Worm (Caenorhabditis elegans) whole organism, late embryonic: Measurements from ENCODE around the gene ugt-42.

Experiments
- C08G9.2 ChIP-seq: sonication (generic microtip); optimal IDR thresholded peaks from 2 replicates; lab custom pipeline; 2016; ENCODE audit warnings: mild to moderate bottlenecking, missing genetic modification characterization, moderate library complexity, missing compliant biosample characterization
- F13H6.1 ChIP-seq: sonication (generic microtip); optimal IDR thresholded peaks from 2 replicates; lab custom pipeline; 2016; ENCODE audit warnings: missing genetic modification characterization, missing compliant biosample characterization
- K09A11.1 ChIP-seq: sonication (generic microtip); optimal IDR thresholded peaks from 2 replicates; lab custom pipeline; 2017; ENCODE audit warnings: antibody characterized with exemption, mild to moderate bottlenecking, missing genetic modification characterization, missing compliant biosample characterization; ENCODE audit not compliant: insufficient read depth
- T23F11.4 ChIP-seq: fragments of 200-800 bp; sonication (Bioruptor generic); optimal IDR thresholded peaks from 2 replicates; lab custom pipeline; 2018; ENCODE audit warnings: mild to moderate bottlenecking, missing genetic modification characterization, missing compliant biosample characterization
- ama-1 ChIP-seq: fragments of 150-350 bp; optimal IDR thresholded peaks from 2 replicates; lab custom pipeline; 2014
- ceh-2 ChIP-seq: sonication (generic microtip); optimal IDR thresholded peaks from 2 replicates; lab custom pipeline; 2016; ENCODE audit warnings: missing genotype, missing genetic modification characterization, missing compliant biosample characterization
- ceh-24 ChIP-seq: sonication (generic microtip); optimal IDR thresholded peaks from 2 replicates; lab custom pipeline; 2016; ENCODE audit warnings: mild to moderate bottlenecking, missing genetic modification characterization, missing compliant biosample characterization
- ceh-30 ChIP-seq: fragments of 150-350 bp; optimal IDR thresholded peaks from 2 replicates; lab custom pipeline; 2014; ENCODE audit warnings: missing biosample characterization, missing genetic modification characterization
- ceh-31 ChIP-seq: sonication (generic microtip); optimal IDR thresholded peaks from 2 replicates; lab custom pipeline; 2016; ENCODE audit warnings: missing genetic modification characterization, missing compliant biosample characterization
- ceh-45 ChIP-seq: fragments of 200-800 bp; sonication (Bioruptor generic); IDR thresholded peaks from 2 replicates; pipeline ENCODE4 v1.3.6; 2022; ENCODE audit warnings: missing genetic modification reagents, missing genetic modification characterization, missing compliant biosample characterization
- ceh-48 ChIP-seq: sonication (generic microtip); optimal IDR thresholded peaks from 2 replicates; lab custom pipeline; 2016; ENCODE audit warnings: missing genetic modification characterization, inconsistent platforms, missing compliant biosample characterization
- ceh-6 ChIP-seq: fragments of 200-800 bp; sonication (Bioruptor generic); optimal IDR thresholded peaks from 2 replicates; lab custom pipeline; 2018; ENCODE audit warnings: mild to moderate bottlenecking, missing genetic modification characterization, missing compliant biosample characterization
- ceh-9 ChIP-seq: sonication (generic microtip); optimal IDR thresholded peaks from 2 replicates; lab custom pipeline; 2016; ENCODE audit warnings: mild to moderate bottlenecking, missing genetic modification characterization, inconsistent platforms, missing compliant biosample characterization
- che-1 ChIP-seq: sonication (generic microtip); optimal IDR thresholded peaks from 2 replicates; lab custom pipeline; 2016; ENCODE audit warnings: mild to moderate bottlenecking, missing genetic modification characterization, missing compliant biosample characterization
- dmd-4 ChIP-seq: sonication (generic microtip); optimal IDR thresholded peaks from 2 replicates; lab custom pipeline; 2016; ENCODE audit warnings: borderline replicate concordance, missing genetic modification characterization, missing compliant biosample characterization
- dve-1 ChIP-seq: sonication (generic microtip); optimal IDR thresholded peaks from 2 replicates; lab custom pipeline; 2017; ENCODE audit warnings: antibody characterized with exemption, mild to moderate bottlenecking, missing genetic modification characterization, missing compliant biosample characterization
- elt-2 ChIP-seq: sonication (generic microtip); optimal IDR thresholded peaks from 2 replicates; lab custom pipeline; 2016; ENCODE audit warnings: missing genetic modification reagents, missing genetic modification characterization, missing compliant biosample characterization
- elt-4 ChIP-seq: sonication (generic microtip); optimal IDR thresholded peaks from 2 replicates; lab custom pipeline; 2016; ENCODE audit warnings: missing genetic modification characterization, missing compliant biosample characterization
- ets-4 ChIP-seq: sonication (generic microtip); optimal IDR thresholded peaks from 2 replicates; lab custom pipeline; 2016; ENCODE audit warnings: missing genetic modification characterization, missing compliant biosample characterization
- eyg-1 ChIP-seq: sonication (generic microtip); optimal IDR thresholded peaks from 2 replicates; lab custom pipeline; 2016; ENCODE audit warnings: missing genotype, missing genetic modification characterization, missing compliant biosample characterization
- fkh-6 ChIP-seq: sonication (generic microtip); optimal IDR thresholded peaks from 2 replicates; lab custom pipeline; 2016; ENCODE audit warnings: missing genetic modification characterization, missing compliant biosample characterization
- hlh-30 ChIP-seq: sonication (generic microtip); optimal IDR thresholded peaks from 2 replicates; lab custom pipeline; 2017; ENCODE audit warnings: antibody characterized with exemption, missing genetic modification characterization, missing compliant biosample characterization; ENCODE audit not compliant: insufficient read depth
- hlh-6 ChIP-seq: sonication (generic microtip); optimal IDR thresholded peaks from 2 replicates; lab custom pipeline; 2016; ENCODE audit warnings: missing genotype, missing genetic modification characterization, missing compliant biosample characterization
- hlh-8 ChIP-seq: sonication (generic microtip); optimal IDR thresholded peaks from 2 replicates; lab custom pipeline; 2016; ENCODE audit warnings: missing genotype, missing genetic modification characterization, missing compliant biosample characterization
- lin-11 ChIP-seq: fragments of 200-800 bp; sonication (Bioruptor generic); optimal IDR thresholded peaks from 2 replicates; lab custom pipeline; 2018; ENCODE audit warnings: mild to moderate bottlenecking, missing genetic modification characterization, missing compliant biosample characterization
- madf-2 ChIP-seq: sonication (generic microtip); optimal IDR thresholded peaks from 2 replicates; lab custom pipeline; 2017; ENCODE audit warnings: missing genetic modification characterization, missing compliant biosample characterization
- nhr-11 ChIP-seq: fragments of 150-350 bp; optimal IDR thresholded peaks from 2 replicates; lab custom pipeline; 2014; ENCODE audit warnings: missing biosample characterization, missing genetic modification characterization
- nhr-232 ChIP-seq: sonication (generic microtip); optimal IDR thresholded peaks from 2 replicates; lab custom pipeline; 2016; ENCODE audit warnings: missing genetic modification characterization, missing compliant biosample characterization
- npax-4 ChIP-seq: sonication (generic microtip); optimal IDR thresholded peaks from 2 replicates; lab custom pipeline; 2016; ENCODE audit warnings: missing genetic modification characterization, missing compliant biosample characterization
- odd-2 ChIP-seq: sonication (generic microtip); optimal IDR thresholded peaks from 2 replicates; lab custom pipeline; 2017; ENCODE audit warnings: antibody characterized with exemption, mild to moderate bottlenecking, missing genetic modification characterization, missing compliant biosample characterization
- pat-9 ChIP-seq: fragments of 200-800 bp; sonication (Bioruptor generic); optimal IDR thresholded peaks from 2 replicates; lab custom pipeline; 2018; ENCODE audit warnings: mild to moderate bottlenecking, missing genetic modification characterization, moderate library complexity, missing compliant biosample characterization
- pha-2 ChIP-seq: sonication (generic microtip); optimal IDR thresholded peaks from 2 replicates; lab custom pipeline; 2017; ENCODE audit warnings: mild to moderate bottlenecking, missing genetic modification characterization, missing compliant biosample characterization
- pqm-1 ChIP-seq: sonication (generic microtip); optimal IDR thresholded peaks from 2 replicates; lab custom pipeline; 2016; ENCODE audit warnings: missing genetic modification characterization, missing compliant biosample characterization
- pros-1 ChIP-seq: fragments of 150-350 bp; optimal IDR thresholded peaks from 2 replicates; lab custom pipeline; 2014; ENCODE audit warnings: missing biosample characterization, missing genetic modification reagents, missing genetic modification characterization
- rnt-1 ChIP-seq: sonication (generic microtip); optimal IDR thresholded peaks from 2 replicates; lab custom pipeline; 2016; ENCODE audit warnings: missing genetic modification characterization, missing compliant biosample characterization
- sdc-2 ChIP-seq: sonication (generic microtip); optimal IDR thresholded peaks from 2 replicates; lab custom pipeline; 2016; ENCODE audit warnings: missing genotype, missing genetic modification characterization, missing compliant biosample characterization
- sox-2 ChIP-seq: fragments of 200-800 bp; sonication (Bioruptor generic); IDR thresholded peaks from 2 replicates; pipeline ENCODE4 v1.3.6; 2022; ENCODE audit warnings: missing genetic modification reagents, missing genetic modification characterization, missing compliant biosample characterization
- syd-9 ChIP-seq: sonication (generic microtip); optimal IDR thresholded peaks from 2 replicates; lab custom pipeline; 2016; ENCODE audit warnings: mild to moderate bottlenecking, missing genetic modification characterization, moderate library complexity, missing compliant biosample characterization
- tbx-2 ChIP-seq: sonication (generic microtip); optimal IDR thresholded peaks from 2 replicates; lab custom pipeline; 2016; ENCODE audit warnings: missing genetic modification characterization, missing compliant biosample characterization
- tbx-7 ChIP-seq: sonication (generic microtip); optimal IDR thresholded peaks from 2 replicates; lab custom pipeline; 2016; ENCODE audit warnings: missing genotype, missing genetic modification characterization, missing compliant biosample characterization
- zip-5 ChIP-seq: sonication (generic microtip); optimal IDR thresholded peaks from 2 replicates; lab custom pipeline; 2016; ENCODE audit warnings: missing genetic modification characterization, missing compliant biosample characterization
- ztf-16 ChIP-seq: sonication (generic microtip); optimal IDR thresholded peaks from 2 replicates; lab custom pipeline; 2017; ENCODE audit warnings: missing genetic modification characterization, missing compliant biosample characterization

ugt-42 gene

DNA sequence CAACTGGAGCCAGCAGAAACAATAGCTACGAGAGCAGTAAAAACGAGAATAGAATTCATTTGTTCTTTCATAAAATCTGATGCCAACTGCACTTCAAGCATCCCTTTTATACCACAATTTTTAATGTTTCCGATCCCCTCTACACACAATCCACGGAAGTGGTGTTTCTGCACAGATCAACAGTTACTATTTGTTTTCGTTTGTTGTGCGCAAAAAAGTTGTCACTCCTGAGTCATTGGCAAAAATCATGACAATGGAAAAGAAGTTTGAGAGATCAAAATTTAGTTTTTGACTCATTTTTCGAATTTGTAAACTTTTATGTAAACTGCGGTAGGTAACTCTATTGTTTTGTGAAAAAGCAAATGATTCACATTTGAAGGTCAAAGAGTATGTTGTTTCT lies 42.9 kb upstream of the ugt-42 start, which contains the start of gene srlf-37:
Gene srlf-37, minus strand, starts transcription at position 101 of the 400 bp plus-strand sequence.
- no peak for TF ChIP-seq dve-1 (tag; lab: Kevin White, UChicago)
- no peak for TF ChIP-seq hlh-6 (tag; lab: Kevin White, UChicago)
- no peak for TF ChIP-seq fkh-6 (tag; lab: Kevin White, UChicago)
- no peak for TF ChIP-seq elt-2
- no peak for TF ChIP-seq rnt-1 (tag; lab: Kevin White, UChicago)
- TF ChIP-seq lin-11 (tag; lab: Kevin White, UChicago), result no peak
- TF ChIP-seq nhr-11 (tag; lab: Kevin White, UChicago), result no peak
- no peak for TF ChIP-seq tbx-2 (tag; lab: Kevin White, UChicago)
- TF ChIP-seq T23F11.4, result no peak
- no peak for TF ChIP-seq C08G9.2 (tag; lab: Kevin White, UChicago)
- no peak for TF ChIP-seq F13H6.1 (tag; lab: Kevin White, UChicago)
- TF ChIP-seq, all 69 proteins: peak for 0

DNA sequence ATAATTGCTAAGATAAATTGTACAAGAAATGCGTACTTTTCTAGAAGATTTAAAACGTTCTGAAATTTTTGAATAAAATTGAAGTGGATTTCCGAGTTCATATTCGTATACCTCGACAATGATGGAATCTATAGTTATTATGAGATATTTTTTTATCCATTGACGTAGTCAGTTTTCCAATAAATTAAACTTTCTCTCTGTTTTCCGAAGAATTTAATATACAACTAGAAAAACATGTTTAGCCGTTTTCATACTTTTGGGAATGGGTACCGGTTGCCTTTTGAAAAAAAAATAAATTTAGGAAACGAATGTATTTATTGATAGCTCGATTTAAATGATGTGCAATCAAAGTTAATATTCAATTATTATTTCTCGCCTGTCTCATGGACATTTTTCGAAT lies 38.1 kb upstream of the ugt-42 start, which contains the start of gene srw-109:
Gene srw-109, minus strand, starts transcription at position 101 of the 400 bp plus-strand sequence.
- TF ChIP-seq ztf-16 (no peak), hlh-30 (tag; lab: Kevin White, UChicago) (no peak), ceh-48 (no peak), lin-11 (tag; lab: Kevin White, UChicago) (no peak), npax-4 (no peak), sdc-2 (tag; lab: Kevin White, UChicago) (no peak), ceh-2 (no peak), madf-2 (tag; lab: Kevin White, UChicago) (no peak), pros-1 (no peak), sox-2 (no peak), pha-2 (no peak), ceh-45 (no peak), ceh-6 (GFP tag; lab: Kevin White, UChicago) (no peak), ceh-24 (no peak), eyg-1 (tag; lab: Kevin White, UChicago) (no peak), zip-5 (tag; lab: Kevin White, UChicago) (no peak), T23F11.4 (no peak)
- TF ChIP-seq, all 69 proteins: peak for 0

DNA sequence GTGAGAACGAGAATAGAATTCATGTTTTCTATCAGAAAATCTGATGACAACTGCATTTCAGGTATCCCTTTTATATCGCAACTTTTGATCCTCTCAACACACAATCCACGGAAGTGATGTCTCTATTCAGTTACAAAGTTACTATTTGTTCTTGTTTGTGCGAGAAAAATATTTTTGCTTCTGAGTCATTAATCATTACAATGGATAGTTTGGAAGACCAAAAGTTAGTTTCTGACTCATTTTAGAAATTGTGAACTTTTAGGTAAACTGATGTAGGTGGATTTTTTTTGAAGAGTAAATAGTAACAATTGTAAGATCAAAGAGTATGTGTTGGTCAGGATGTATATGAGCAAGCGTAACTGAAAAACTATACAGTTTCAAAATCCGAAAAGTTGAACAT lies 37.3 kb upstream of the ugt-42 start, which contains the start of gene srlf-36:
Gene srlf-36, minus strand, starts transcription at position 101 of the 400 bp plus-strand sequence.
- no peak for TF ChIP-seq ceh-2
- TF ChIP-seq pqm-1, result no peak
- no peak for TF ChIP-seq lin-11 (tag; lab: Kevin White, UChicago)
- TF ChIP-seq npax-4, result no peak
- no peak for TF ChIP-seq pat-9 (tag; lab: Kevin White, UChicago)
- no peak for TF ChIP-seq syd-9 (tag; lab: Kevin White, UChicago)
- TF ChIP-seq ama-1 (lab: Kevin White, UChicago), result no peak
- no peak for TF ChIP-seq ceh-31 (tag; lab: Kevin White, UChicago)
- no peak for TF ChIP-seq F13H6.1 (tag; lab: Kevin White, UChicago)
- no peak for TF ChIP-seq elt-4 (tag; lab: Kevin White, UChicago)
- TF ChIP-seq nhr-232 (tag; lab: Kevin White, UChicago), result no peak
- TF ChIP-seq tbx-7, result no peak
- TF ChIP-seq sdc-2 (tag; lab: Kevin White, UChicago), result no peak

DNA sequence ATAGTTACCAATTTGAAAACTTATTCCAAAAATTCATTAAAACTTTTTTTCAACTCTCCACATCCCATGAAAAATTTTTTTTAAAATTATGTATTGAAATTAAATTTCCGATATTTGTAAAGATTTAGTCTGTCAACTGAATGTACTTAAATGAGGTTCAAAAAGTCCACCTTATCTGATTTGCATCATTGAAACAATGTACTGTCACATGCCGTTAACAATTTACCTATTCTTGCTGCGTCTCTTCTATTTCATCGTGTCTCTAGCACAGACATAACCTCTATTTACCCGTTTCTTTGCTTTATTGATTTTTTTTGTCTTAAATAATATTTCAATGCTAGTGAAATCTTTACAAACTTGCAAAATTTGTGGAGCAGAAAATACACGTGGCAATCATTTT lies 36.8 kb upstream of the ugt-42 start, which contains the start of gene nhr-90:
Gene nhr-90, plus strand, starts transcription at position 296 of the 400 bp plus-strand sequence.
- TF ChIP-seq ceh-30 (tag; lab: Kevin White, UChicago), result no peak

DNA sequence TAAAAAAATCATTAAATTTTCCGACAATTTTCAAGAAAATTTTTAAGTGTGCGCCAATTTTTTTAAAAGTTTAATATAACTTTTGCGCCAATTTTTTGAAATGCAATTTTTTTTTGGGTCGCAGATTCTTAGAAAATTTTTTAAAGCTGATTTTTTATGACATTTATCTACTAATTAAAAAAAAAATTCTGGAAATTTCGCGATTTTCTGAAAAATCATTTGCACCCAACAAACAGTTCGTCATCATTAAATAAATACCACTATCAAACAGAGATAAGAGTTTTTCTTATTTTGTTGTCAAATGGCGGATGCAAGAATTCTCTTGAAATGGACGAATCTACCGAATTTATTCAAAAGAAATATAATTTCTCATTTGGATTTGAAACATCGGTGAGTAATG lies 31.7 kb upstream of the ugt-42 start, which contains the start of gene F48G7.13:
Gene F48G7.13, plus strand, starts transcription at position 301 of the 400 bp plus-strand sequence.
- TF ChIP-seq lin-11 (tag; lab: Kevin White, UChicago), result no peak
- TF ChIP-seq ceh-31 (tag; lab: Kevin White, UChicago), result no peak
- no peak for TF ChIP-seq ama-1 (lab: Kevin White, UChicago)
- TF ChIP-seq che-1 (tag; lab: Kevin White, UChicago), result no peak
- no peak for TF ChIP-seq tbx-2 (tag; lab: Kevin White, UChicago)
- no peak for TF ChIP-seq F13H6.1 (tag; lab: Kevin White, UChicago)
- no peak for TF ChIP-seq npax-4
- no peak for TF ChIP-seq hlh-8
- TF ChIP-seq K09A11.1 (tag; lab: Kevin White, UChicago), result no peak
- TF ChIP-seq rnt-1 (tag; lab: Kevin White, UChicago), result no peak
- no peak for TF ChIP-seq odd-2 (tag; lab: Kevin White, UChicago)
- TF ChIP-seq pros-1, result no peak
- no peak for TF ChIP-seq dmd-4 (tag; lab: Kevin White, UChicago)
- TF ChIP-seq T23F11.4, result no peak
- no peak for TF ChIP-seq C08G9.2 (tag; lab: Kevin White, UChicago)
- no peak for TF ChIP-seq ets-4 (tag; lab: Kevin White, UChicago)
- TF ChIP-seq ceh-9, result no peak
